Worm (Caenorhabditis elegans) whole organism, young adult: ENCODE measurements around the gene phat-4.

Experiments
- C06A6.2 ChIP-seq: fragments of 200-800 bp; sonication (Bioruptor generic); conservative IDR thresholded peaks from 2 replicates; pipeline ENCODE4 v1.3.6; 2022; ENCODE audit warnings: missing genetic modification characterization, missing compliant biosample characterization
- C17E4.6 ChIP-seq: fragments of 200-800 bp; sonication (Bioruptor generic); IDR thresholded peaks from 2 replicates; pipeline ENCODE4 v1.3.6; 2022; ENCODE audit warnings: missing genetic modification reagents, missing genetic modification characterization, missing compliant biosample characterization
- F22D6.2 ChIP-seq: sonication (generic microtip); optimal IDR thresholded peaks from 2 replicates; lab custom pipeline; 2016; ENCODE audit warnings: mild to moderate bottlenecking, missing genetic modification characterization, missing compliant biosample characterization
- F55B11.4 ChIP-seq: sonication (generic microtip); optimal IDR thresholded peaks from 2 replicates; lab custom pipeline; 2016; ENCODE audit warnings: missing compliant biosample characterization, missing genetic modification characterization, borderline replicate concordance; ENCODE audit not compliant: insufficient read depth
- Y67H2A.10 ChIP-seq: fragments of 200-800 bp; sonication (Bioruptor generic); conservative IDR thresholded peaks from 2 replicates; pipeline ENCODE4 v1.3.6; 2022; ENCODE audit warnings: missing genetic modification reagents, missing genetic modification characterization, missing compliant biosample characterization
- Y79H2A.3 ChIP-seq: fragments of 200-800 bp; sonication (Bioruptor generic); conservative IDR thresholded peaks from 2 replicates; pipeline ENCODE4 v1.3.6; 2022; ENCODE audit warnings: missing genetic modification reagents, missing genetic modification characterization, missing compliant biosample characterization
- Y95B8A.8 ChIP-seq: fragments of 200-800 bp; sonication (Bioruptor generic); IDR thresholded peaks from 2 replicates; pipeline ENCODE4 v1.3.6; 2022; ENCODE audit warnings: missing genetic modification reagents, missing genetic modification characterization, missing compliant biosample characterization
- ama-1 ChIP-seq, 3 experiments: fragments of 150-350 bp in 1 of 3; sonication (generic microtip) in 2 of 3; optimal IDR thresholded peaks; 2 replicates each; lab custom pipeline; 2014 to 2018; ENCODE audit warnings: missing biosample characterization in 2 of 3, missing genetic modification characterization in 2 of 3, missing genetic modification reagents in 2 of 3
- aptf-3 ChIP-seq: fragments of 200-800 bp; sonication (Bioruptor generic); IDR thresholded peaks from 2 replicates; pipeline ENCODE4 v1.3.6; 2022; ENCODE audit warnings: missing genetic modification characterization, missing compliant biosample characterization
- athp-1 ChIP-seq: sonication (generic microtip); optimal IDR thresholded peaks from 2 replicates; lab custom pipeline; 2017; ENCODE audit warnings: mild to moderate bottlenecking, missing genetic modification characterization, missing compliant biosample characterization
- attf-3 ChIP-seq: fragments of 200-800 bp; sonication (Bioruptor generic); conservative IDR thresholded peaks from 2 replicates; pipeline ENCODE4 v1.3.6; 2022; ENCODE audit warnings: missing genetic modification reagents, missing genetic modification characterization, missing compliant biosample characterization
- attf-6 ChIP-seq: fragments of 200-800 bp; sonication (Bioruptor generic); IDR thresholded peaks from 2 replicates; pipeline ENCODE4 v1.3.6; 2022; ENCODE audit warnings: missing genetic modification reagents, missing genetic modification characterization, missing compliant biosample characterization
- bed-1 ChIP-seq: fragments of 200-800 bp; sonication (Bioruptor generic); IDR thresholded peaks from 2 replicates; pipeline ENCODE4 v1.3.6; 2022; ENCODE audit warnings: missing genetic modification reagents, missing genetic modification characterization, missing compliant biosample characterization
- cebp-2 ChIP-seq: fragments of 200-800 bp; sonication (Bioruptor generic); IDR thresholded peaks from 2 replicates; pipeline ENCODE4 v1.3.6; 2022; ENCODE audit warnings: missing genetic modification characterization, missing compliant biosample characterization
- ceh-40 ChIP-seq: fragments of 200-800 bp; sonication (Bioruptor generic); IDR thresholded peaks from 2 replicates; pipeline ENCODE4 v1.3.6; 2022; ENCODE audit warnings: missing genetic modification characterization, missing compliant biosample characterization
- ceh-58 ChIP-seq: fragments of 200-800 bp; sonication (Bioruptor generic); IDR thresholded peaks from 2 replicates; pipeline ENCODE4 v1.3.6; 2022; ENCODE audit warnings: missing genetic modification characterization, missing compliant biosample characterization
- chd-7 ChIP-seq: sonication (generic microtip); optimal IDR thresholded peaks from 2 replicates; lab custom pipeline; 2016; ENCODE audit warnings: mild to moderate bottlenecking, missing genetic modification characterization, moderate library complexity, missing compliant biosample characterization
- die-1 ChIP-seq: sonication (generic microtip); optimal IDR thresholded peaks from 2 replicates; lab custom pipeline; 2016; ENCODE audit warnings: missing genotype, mild to moderate bottlenecking, missing genetic modification characterization, missing compliant biosample characterization
- dpl-1 ChIP-seq: fragments of 150-350 bp; optimal IDR thresholded peaks from 2 replicates; lab custom pipeline; 2014; ENCODE audit warnings: missing biosample characterization, missing genetic modification reagents, missing genetic modification characterization
- efl-1 ChIP-seq: fragments of 150-350 bp; optimal IDR thresholded peaks from 2 replicates; lab custom pipeline; 2014; ENCODE audit warnings: missing biosample characterization, missing genetic modification reagents, missing genetic modification characterization
- ets-4 ChIP-seq: fragments of 200-800 bp; sonication (Bioruptor generic); optimal IDR thresholded peaks from 2 replicates; lab custom pipeline; 2018; ENCODE audit warnings: mild to moderate bottlenecking, missing genetic modification characterization, missing compliant biosample characterization
- gei-17 ChIP-seq: fragments of 200-800 bp; sonication (Bioruptor generic); optimal IDR thresholded peaks from 2 replicates; lab custom pipeline; 2018; ENCODE audit warnings: mild to moderate bottlenecking, missing genetic modification characterization, missing compliant biosample characterization
- hmg-20 ChIP-seq: fragments of 200-800 bp; sonication (Bioruptor generic); IDR thresholded peaks from 2 replicates; pipeline ENCODE4 v1.3.6; 2022; ENCODE audit warnings: missing genetic modification reagents, missing genetic modification characterization, missing compliant biosample characterization
- let-526 ChIP-seq: fragments of 200-800 bp; sonication (Bioruptor generic); IDR thresholded peaks from 2 replicates; pipeline ENCODE4 v1.3.6; 2022; ENCODE audit warnings: missing genetic modification reagents, missing genetic modification characterization, missing compliant biosample characterization
- lin-26 ChIP-seq: fragments of 200-800 bp; sonication (Bioruptor generic); IDR thresholded peaks from 2 replicates; pipeline ENCODE4 v1.3.6; 2022; ENCODE audit warnings: missing genetic modification reagents, missing genetic modification characterization, missing compliant biosample characterization
- lin-54 ChIP-seq: fragments of 200-800 bp; sonication (Bioruptor generic); optimal IDR thresholded peaks from 2 replicates; lab custom pipeline; 2018; ENCODE audit warnings: mild to moderate bottlenecking, missing genetic modification characterization, missing compliant biosample characterization
- lsy-27 ChIP-seq: sonication (generic microtip); optimal IDR thresholded peaks from 2 replicates; lab custom pipeline; 2017; ENCODE audit warnings: missing genetic modification characterization, mild to moderate bottlenecking, missing compliant biosample characterization, antibody characterized with exemption, missing genotype, borderline replicate concordance; ENCODE audit not compliant: insufficient read depth
- madf-10 ChIP-seq: sonication (generic microtip); optimal IDR thresholded peaks from 2 replicates; lab custom pipeline; 2016; ENCODE audit warnings: mild to moderate bottlenecking, missing genetic modification characterization, missing compliant biosample characterization
- madf-6 ChIP-seq: fragments of 200-800 bp; sonication (Bioruptor generic); IDR thresholded peaks from 2 replicates; pipeline ENCODE4 v1.3.6; 2022; ENCODE audit warnings: missing genetic modification reagents, missing genetic modification characterization, missing compliant biosample characterization
- madf-8 ChIP-seq: fragments of 200-800 bp; sonication (Bioruptor generic); conservative IDR thresholded peaks from 2 replicates; pipeline ENCODE4 v1.3.6; 2022; ENCODE audit warnings: missing genetic modification reagents, missing genetic modification characterization, missing compliant biosample characterization
- mel-28 ChIP-seq: sonication (generic microtip); optimal IDR thresholded peaks from 2 replicates; lab custom pipeline; 2016; ENCODE audit warnings: borderline replicate concordance, mild to moderate bottlenecking, missing genetic modification characterization, missing compliant biosample characterization
- mes-4 ChIP-seq: sonication (generic microtip); optimal IDR thresholded peaks from 2 replicates; lab custom pipeline; 2016; ENCODE audit warnings: missing genotype, missing genetic modification characterization, missing compliant biosample characterization
- mxl-1 ChIP-seq: sonication (generic microtip); optimal IDR thresholded peaks from 2 replicates; lab custom pipeline; 2016; ENCODE audit warnings: missing genetic modification characterization, missing compliant biosample characterization
- nhr-120 ChIP-seq: fragments of 200-800 bp; sonication (Bioruptor generic); IDR thresholded peaks from 2 replicates; pipeline ENCODE4 v1.3.6; 2022; ENCODE audit warnings: missing genetic modification characterization, missing compliant biosample characterization
- nhr-27 ChIP-seq: fragments of 200-800 bp; sonication (Bioruptor generic); optimal IDR thresholded peaks from 2 replicates; lab custom pipeline; 2018; ENCODE audit warnings: mild to moderate bottlenecking, missing genetic modification characterization, moderate library complexity, missing compliant biosample characterization
- nhr-80 ChIP-seq: sonication (generic microtip); optimal IDR thresholded peaks from 2 replicates; lab custom pipeline; 2016; ENCODE audit warnings: missing genetic modification characterization, missing compliant biosample characterization
- pbrm-1 ChIP-seq: fragments of 200-800 bp; sonication (Bioruptor generic); IDR thresholded peaks from 2 replicates; pipeline ENCODE4 v1.3.6; 2022; ENCODE audit warnings: missing genetic modification reagents, missing genetic modification characterization, missing compliant biosample characterization
- pha-4 ChIP-seq: fragments of 150-350 bp; sonication (generic microtip); optimal IDR thresholded peaks from 2 replicates; lab custom pipeline; 2014; ENCODE audit warnings: missing biosample characterization, missing genetic modification reagents, missing genetic modification characterization
- rcor-1 ChIP-seq: fragments of 200-800 bp; sonication (Bioruptor generic); IDR thresholded peaks from 2 replicates; pipeline ENCODE4 v1.3.6; 2022; ENCODE audit warnings: missing genetic modification reagents, missing genetic modification characterization, missing compliant biosample characterization
- rec-8 ChIP-seq, 2 experiments: sonication (generic microtip); optimal IDR thresholded peaks; 2 replicates each; lab custom pipeline; 2016; ENCODE audit warnings: mild to moderate bottlenecking in 2 of 2, missing genetic modification characterization in 2 of 2, missing genetic modification reagents in 2 of 2, missing genotype in 2 of 2, missing biosample characterization in 1 of 2, missing compliant biosample characterization in 1 of 2, moderate library complexity in 1 of 2
- sdz-38 ChIP-seq: sonication (generic microtip); optimal IDR thresholded peaks from 2 replicates; lab custom pipeline; 2016; ENCODE audit warnings: missing genotype, missing genetic modification characterization, missing compliant biosample characterization
- sea-2 ChIP-seq: fragments of 200-800 bp; sonication (Bioruptor generic); IDR thresholded peaks from 2 replicates; pipeline ENCODE4 v1.3.6; 2022; ENCODE audit warnings: missing genetic modification characterization, missing compliant biosample characterization
- snpc-1.3 ChIP-seq: sonication (generic microtip); optimal IDR thresholded peaks from 2 replicates; lab custom pipeline; 2017; ENCODE audit warnings: missing genetic modification characterization, mild to moderate bottlenecking, missing compliant biosample characterization, antibody characterized with exemption, moderate library complexity, missing genotype, missing genetic modification reagents; ENCODE audit not compliant: insufficient read depth
- snpc-3.4 ChIP-seq: sonication (generic microtip); optimal IDR thresholded peaks from 2 replicates; lab custom pipeline; 2017; ENCODE audit warnings: missing genetic modification characterization, mild to moderate bottlenecking, missing compliant biosample characterization, antibody characterized with exemption, moderate library complexity, missing genotype, missing genetic modification reagents
- tbp1 ChIP-seq: fragments of 200-800 bp; sonication (Bioruptor generic); optimal IDR thresholded peaks from 2 replicates; lab custom pipeline; 2018; ENCODE audit warnings: mild to moderate bottlenecking, missing genetic modification characterization, missing compliant biosample characterization
- tlf-1 ChIP-seq: fragments of 200-800 bp; sonication (Bioruptor generic); optimal IDR thresholded peaks from 2 replicates; lab custom pipeline; 2018; ENCODE audit warnings: mild to moderate bottlenecking, missing genetic modification characterization, missing compliant biosample characterization
- zim-3 ChIP-seq: sonication (generic microtip); optimal IDR thresholded peaks from 2 replicates; lab custom pipeline; 2017; ENCODE audit warnings: mild to moderate bottlenecking, missing genetic modification characterization, moderate library complexity, missing compliant biosample characterization
- ztf-22 ChIP-seq: fragments of 200-800 bp; sonication (Bioruptor generic); optimal IDR thresholded peaks from 2 replicates; lab custom pipeline; 2018; ENCODE audit warnings: mild to moderate bottlenecking, missing genetic modification characterization, moderate library complexity, missing compliant biosample characterization
- ztf-3 ChIP-seq: fragments of 200-800 bp; sonication (Bioruptor generic); optimal IDR thresholded peaks from 2 replicates; lab custom pipeline; 2018; ENCODE audit warnings: mild to moderate bottlenecking, missing genetic modification characterization, missing compliant biosample characterization

The phat-4 gene

DNA sequence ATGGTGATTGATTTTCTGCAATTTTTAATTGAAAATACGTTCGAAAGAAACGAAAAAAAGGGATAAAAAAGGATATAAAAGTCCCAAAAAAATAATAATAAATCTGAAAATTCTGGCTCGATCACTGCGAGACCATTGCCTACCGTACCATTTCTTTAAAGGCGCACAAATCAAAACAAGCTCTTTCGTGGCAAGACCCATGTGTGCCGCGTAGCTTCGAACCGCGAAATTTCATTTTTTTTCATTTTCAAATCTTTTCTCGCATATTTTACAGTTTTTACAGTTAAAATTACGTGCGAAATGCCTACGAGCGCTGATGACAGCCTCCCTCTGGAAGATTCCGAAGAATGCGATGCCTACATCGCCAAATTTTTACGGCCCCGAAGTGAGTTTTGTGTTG lies 45.9 kb downstream of the phat-4 start, which contains the start of the genes coh-4 and pid-5 (continued):
- no peak for TF ChIP-seq ceh-40 (GFP tag; lab: Robert Waterston, UW)
- no peak for TF ChIP-seq rec-8 (tag; optimal IDR thresholded peaks at IDR 0.05; lab: Kevin White, UChicago)
- no peak for TF ChIP-seq F22D6.2
- TF ChIP-seq aptf-3 (GFP tag; lab: Robert Waterston, UW) = no peak
- TF ChIP-seq tlf-1 (GFP tag; lab: Kevin White, UChicago) = peak; percentile 75
- no peak for TF ChIP-seq zim-3 (tag; lab: Kevin White, UChicago)
- peak; percentile 23 for TF ChIP-seq athp-1
- TF ChIP-seq chd-7 (tag; lab: Kevin White, UChicago) = no peak
- no peak for TF ChIP-seq gei-17
- TF ChIP-seq lin-54 (GFP tag; lab: Kevin White, UChicago) = peak; percentile 90
- TF ChIP-seq nhr-80 (tag; lab: Kevin White, UChicago) = no peak
- peak; percentile 87 for TF ChIP-seq Y95B8A.8 (GFP tag; lab: Robert Waterston, UW)
- TF ChIP-seq ztf-3 (GFP tag; lab: Kevin White, UChicago) = no peak
- TF ChIP-seq cebp-2 (GFP tag; lab: Robert Waterston, UW) = no peak
- TF ChIP-seq sdz-38 (tag; lab: Kevin White, UChicago) = no peak
- TF ChIP-seq snpc-3.4 (tag; lab: Kevin White, UChicago) = peak; percentile 94
- no peak for TF ChIP-seq ets-4
- TF ChIP-seq tbp1 (GFP tag; lab: Kevin White, UChicago) = peak; percentile 63
- no peak for TF ChIP-seq lin-26 (GFP tag; lab: Robert Waterston, UW)
- TF ChIP-seq snpc-1.3 (tag; lab: Kevin White, UChicago) = peak; percentile 81
- TF ChIP-seq C06A6.2 = no peak
- TF ChIP-seq madf-6 (GFP tag; lab: Robert Waterston, UW) = peak; percentile 99
- TF ChIP-seq attf-3 (GFP tag; lab: Robert Waterston, UW) = 0 out of 2 replicates have a peak, but pooled peaks have one; percentile 14
- no peak for TF ChIP-seq Y67H2A.10
- TF ChIP-seq pha-4 (tag; lab: Kevin White, UChicago) = no peak
- no peak for TF ChIP-seq sea-2 (GFP tag; lab: Robert Waterston, UW)
- peak; percentile 95 for TF ChIP-seq madf-8 (GFP tag; lab: Robert Waterston, UW)
- peak; percentile 61; the same call in 1 of the 2 replicates for TF ChIP-seq C17E4.6 (GFP tag; lab: Robert Waterston, UW)
- no peak for TF ChIP-seq let-526 (GFP tag; lab: Robert Waterston, UW)
- TF ChIP-seq bed-1 (GFP tag; lab: Robert Waterston, UW) = no peak
- TF ChIP-seq efl-1 = peak; percentile 98
- peak; percentile 69; the same call in 1 of the 2 replicates for TF ChIP-seq attf-6 (GFP tag; lab: Robert Waterston, UW)
- no peak for TF ChIP-seq lsy-27 (tag; lab: Kevin White, UChicago)
- no peak for TF ChIP-seq madf-10 (tag; lab: Kevin White, UChicago)
- no peak for TF ChIP-seq Y79H2A.3 (GFP tag; lab: Robert Waterston, UW)
- TF ChIP-seq mel-28 = no peak
- TF ChIP-seq nhr-120 = no peak
- TF ChIP-seq ama-1 (optimal IDR thresholded peaks at IDR 0.05; lab: Kevin White, UChicago) = no peak
- TF ChIP-seq ama-1 (GFP tag; optimal IDR thresholded peaks at IDR 0.05; lab: Kevin White, UChicago) = no peak
- no peak for TF ChIP-seq nhr-27
- no peak for TF ChIP-seq F55B11.4
- no peak for TF ChIP-seq ztf-22 (GFP tag; lab: Kevin White, UChicago)
- no peak for TF ChIP-seq ceh-58
- no peak for TF ChIP-seq mxl-1
- TF ChIP-seq dpl-1 (GFP tag; lab: Kevin White, UChicago) = peak; percentile 92
- peak; percentile 61 for TF ChIP-seq pbrm-1 (GFP tag; lab: Robert Waterston, UW)
- TF ChIP-seq rcor-1 (GFP tag; lab: Robert Waterston, UW) = peak; percentile 80
- TF ChIP-seq mes-4 (tag; lab: Kevin White, UChicago) = no peak
- no peak for TF ChIP-seq hmg-20 (GFP tag; lab: Robert Waterston, UW)
- no peak for TF ChIP-seq die-1 (tag; lab: Kevin White, UChicago)
